Worm (Caenorhabditis elegans): ENCODE data around the gene ceh-62.

ce11 chrII:10778026-10778425 is 27.5 kb upstream of the ceh-62 start, which contains the start of gene mpz-1:
- TF ChIP-seq ZK546.5 (tag; optimal IDR thresholded peaks at IDR 0.05) (no peak), blmp-1 (tag; optimal IDR thresholded peaks at IDR 0.05; ENCODE audit: insufficient read depth) (no peak), mdl-1 (tag; optimal IDR thresholded peaks at IDR 0.05) (no peak), fos-1 (tag; optimal IDR thresholded peaks at IDR 0.05) (no peak), nhr-129 (tag; optimal IDR thresholded peaks at IDR 0.05) (no peak), crh-2 (tag; optimal IDR thresholded peaks at IDR 0.05) (no peak), Y55F3AM.14 (GFP tag; optimal IDR thresholded peaks at IDR 0.05) (no peak), elt-3 (tag; optimal IDR thresholded peaks at IDR 0.05) (no peak), lsy-2 (tag; optimal IDR thresholded peaks at IDR 0.05) (no peak), ama-1 (optimal IDR thresholded peaks at IDR 0.05) (no peak)

Measured in whole organism, L2 larva.